Fruit fly (Drosophila melanogaster): ENCODE measurements around the gene LeuRS.
A peak's percentile ranks its signal among the peaks of the same experiment; 100 is the strongest.

The LeuRS gene

DNA sequence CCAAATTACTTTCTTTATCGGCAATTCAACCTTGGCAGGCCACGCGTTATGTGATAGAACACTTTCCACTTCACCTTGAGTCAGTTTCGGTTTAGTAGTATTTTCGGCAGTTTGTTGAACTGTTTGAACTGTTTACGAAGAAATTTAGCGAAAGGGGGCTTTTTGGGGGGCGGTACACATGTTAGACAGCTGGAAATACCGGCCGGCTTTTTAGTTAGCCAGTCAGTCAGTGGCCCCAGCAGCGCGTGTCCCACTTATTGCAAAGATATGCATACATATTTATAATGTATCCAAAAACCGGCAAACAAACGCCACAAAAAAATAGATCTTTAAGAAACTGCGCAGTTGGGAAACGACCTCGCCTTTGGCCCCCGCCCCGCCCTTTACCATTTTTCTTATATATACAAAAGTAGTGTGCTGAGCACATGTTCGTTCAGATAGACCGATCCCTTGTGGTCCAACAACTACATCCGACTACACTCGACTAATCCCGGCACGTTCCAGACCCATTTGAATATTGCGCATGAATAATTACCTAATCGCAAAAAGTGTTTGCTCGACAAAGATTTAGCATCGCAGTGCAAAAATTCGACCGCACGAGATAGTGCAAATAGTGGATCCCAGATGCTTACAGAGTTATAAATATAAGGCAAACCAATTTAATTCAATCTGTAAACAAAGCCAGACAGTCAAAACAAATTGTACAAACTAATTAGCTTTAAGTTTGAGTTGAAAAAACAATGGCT lies 34.6 kb downstream of the LeuRS start (continued):
- TF ChIP-seq BtbVII (GFP tag; optimal IDR thresholded peaks at IDR 0.05) (peak; percentile 23), tup (GFP tag; optimal IDR thresholded peaks at IDR 0.05) (no peak), oc (tag; optimal IDR thresholded peaks at IDR 0.05) (no peak), shn (GFP tag; optimal IDR thresholded peaks at IDR 0.05) (no peak), fd102C (GFP tag; optimal IDR thresholded peaks at IDR 0.05) (no peak), CG11504 (tag; optimal IDR thresholded peaks at IDR 0.05) (no peak), Mad (GFP tag; optimal IDR thresholded peaks at IDR 0.05) (no peak), CG7928 (GFP tag; optimal IDR thresholded peaks at IDR 0.05) (no peak), HLH3B (GFP tag; IDR thresholded peaks at IDR 0.05) (no peak), bbx (GFP tag; IDR thresholded peaks at IDR 0.05; ENCODE audit: partially characterized antibody) (no peak), Jarid2 (GFP tag; optimal IDR thresholded peaks at IDR 0.05) (no peak), Eip74EF (GFP tag; optimal IDR thresholded peaks at IDR 0.05) (no peak), CG13894 (tag; optimal IDR thresholded peaks at IDR 0.05) (peak; percentile 65), Antp (GFP tag; optimal IDR thresholded peaks at IDR 0.05) (no peak), toy (GFP tag; IDR thresholded peaks at IDR 0.05) (no peak), CTCF (GFP tag; optimal IDR thresholded peaks at IDR 0.05) (no peak), C15 (GFP tag; IDR thresholded peaks at IDR 0.05) (no peak), CG16779 (GFP tag; IDR thresholded peaks at IDR 0.05) (0 out of 2 replicates have a peak, but pooled peaks have one; percentile 3), row (GFP tag; IDR thresholded peaks at IDR 0.05) (no peak), lola (GFP tag; optimal IDR thresholded peaks at IDR 0.05) (no peak), CG16815 (GFP tag; optimal IDR thresholded peaks at IDR 0.05) (no peak), CG34224 (GFP tag; IDR thresholded peaks at IDR 0.05; ENCODE audit: partially characterized antibody) (no peak), unpg (GFP tag; optimal IDR thresholded peaks at IDR 0.05) (no peak), scrt (GFP tag; optimal IDR thresholded peaks at IDR 0.05) (no peak), Ravus (GFP tag; IDR thresholded peaks at IDR 0.05) (no peak), nau (GFP tag; optimal IDR thresholded peaks at IDR 0.05) (peak; percentile 2), CG15269 (tag; optimal IDR thresholded peaks at IDR 0.05) (no peak), CG3163 (GFP tag; optimal IDR thresholded peaks at IDR 0.05) (no peak), CG8359 (GFP tag; optimal IDR thresholded peaks at IDR 0.05; ENCODE audit: borderline replicate concordance) (no peak), tgo (GFP tag; IDR thresholded peaks at IDR 0.05) (no peak), CG11085 (GFP tag; IDR thresholded peaks at IDR 0.05) (no peak), nerfin-1 (tag; optimal IDR thresholded peaks at IDR 0.05) (no peak), gt (GFP tag; IDR thresholded peaks at IDR 0.05) (no peak), Awh (GFP tag; IDR thresholded peaks at IDR 0.05) (no peak), CG6854 (GFP tag; optimal IDR thresholded peaks at IDR 0.05) (no peak), ash1 (GFP tag; optimal IDR thresholded peaks at IDR 0.05) (no peak), Vsx1 (GFP tag; optimal IDR thresholded peaks at IDR 0.05) (peak; percentile 2), dan (GFP tag; IDR thresholded peaks at IDR 0.05) (no peak), sc (optimal IDR thresholded peaks at IDR 0.05) (no peak), sc (GFP tag; optimal IDR thresholded peaks at IDR 0.05) (no peak)
